Fruit fly (Drosophila melanogaster): ENCODE data around the gene CG14355.
A peak's percentile ranks its signal among the peaks of the same experiment; 100 is the strongest.

CG14355 gene

dm6 chr3R:14125479-14126121, 26.1 kb downstream of the CG14355 start, which contains the start of the genes 140up and Polr2B (continued):
- peak; percentile 89 for TF ChIP-seq oc (tag; optimal IDR thresholded peaks at IDR 0.05)
- peak; percentile 78 for TF ChIP-seq vfl (GFP tag; optimal IDR thresholded peaks at IDR 0.05)
- peak; percentile 67; the same call in 2 of the 3 replicates for TF ChIP-seq CG3726 (GFP tag; IDR thresholded peaks at IDR 0.05)
- peak; percentile 37; the same call in 1 of the 2 replicates for TF ChIP-seq dan (GFP tag; IDR thresholded peaks at IDR 0.05)
- TF ChIP-seq CG6654 (GFP tag; optimal IDR thresholded peaks at IDR 0.05), result peak; percentile 50
- TF ChIP-seq CG11085 (GFP tag; IDR thresholded peaks at IDR 0.05), result peak; percentile 94
- TF ChIP-seq Neu2 (GFP tag; optimal IDR thresholded peaks at IDR 0.05; ENCODE audit: borderline replicate concordance), result no peak
- peak; percentile 92 for TF ChIP-seq Fer2 (tag; optimal IDR thresholded peaks at IDR 0.05)
- no peak for TF ChIP-seq CG7745 (tag; optimal IDR thresholded peaks at IDR 0.05)
- TF ChIP-seq CG9817 (tag; optimal IDR thresholded peaks at IDR 0.05), result peak; percentile 95
- TF ChIP-seq CG7271 (tag; optimal IDR thresholded peaks at IDR 0.05), result peak; percentile 84
- TF ChIP-seq HHEX (GFP tag; optimal IDR thresholded peaks at IDR 0.05), result peak; percentile 92
- peak; percentile 86 for TF ChIP-seq CG31224 (GFP tag; IDR thresholded peaks at IDR 0.05)
- peak; percentile 91 for TF ChIP-seq fd3F (GFP tag; optimal IDR thresholded peaks at IDR 0.05)
- TF ChIP-seq CG17328 (GFP tag; IDR thresholded peaks at IDR 0.05), result peak; percentile 87
- TF ChIP-seq hbn (GFP tag; IDR thresholded peaks at IDR 0.05; ENCODE audit: partially characterized antibody), result no peak
- peak; percentile 74 for TF ChIP-seq CG17912 (GFP tag; optimal IDR thresholded peaks at IDR 0.05)
- peak; percentile 81 for TF ChIP-seq ATbp (GFP tag; optimal IDR thresholded peaks at IDR 0.05)
- TF ChIP-seq Sin3A (optimal IDR thresholded peaks at IDR 0.05), result peak; percentile 29
- no peak for TF ChIP-seq CG15479 (GFP tag; optimal IDR thresholded peaks at IDR 0.05)
- TF ChIP-seq CG30431 (GFP tag; optimal IDR thresholded peaks at IDR 0.05), result peak; percentile 86
- peak; percentile 23 for TF ChIP-seq Dp (GFP tag; optimal IDR thresholded peaks at IDR 0.05)
- peak; percentile 91 for TF ChIP-seq Blimp-1 (GFP tag; optimal IDR thresholded peaks at IDR 0.05)
- TF ChIP-seq CG5245 (GFP tag; optimal IDR thresholded peaks at IDR 0.05), result peak; percentile 83
- peak; percentile 91 for TF ChIP-seq CG18619 (GFP tag; optimal IDR thresholded peaks at IDR 0.05)
- TF ChIP-seq CG6175 (GFP tag; IDR thresholded peaks at IDR 0.05), result peak; percentile 85
- peak; percentile 80 for TF ChIP-seq Poxn (GFP tag; IDR thresholded peaks at IDR 0.05)
- no peak for TF ChIP-seq Kr (GFP tag; optimal IDR thresholded peaks at IDR 0.05)
- TF ChIP-seq tio (GFP tag; optimal IDR thresholded peaks at IDR 0.05), result peak; percentile 91
- TF ChIP-seq dysf (GFP tag; IDR thresholded peaks at IDR 0.05), result peak; percentile 95
- TF ChIP-seq CG9609 (GFP tag; optimal IDR thresholded peaks at IDR 0.05), result peak; percentile 79
- TF ChIP-seq CG17361 (GFP tag; IDR thresholded peaks at IDR 0.05), result peak; percentile 97
- TF ChIP-seq Dbx (GFP tag; IDR thresholded peaks at IDR 0.05), result peak; percentile 97
- TF ChIP-seq tll (GFP tag; optimal IDR thresholded peaks at IDR 0.05), result no peak
- TF ChIP-seq CHES-1-like (GFP tag; optimal IDR thresholded peaks at IDR 0.05), result peak; percentile 76
- peak; percentile 89 for TF ChIP-seq ap (GFP tag; IDR thresholded peaks at IDR 0.05)
- TF ChIP-seq Meics (GFP tag; optimal IDR thresholded peaks at IDR 0.05), result peak; percentile 92
- TF ChIP-seq dimm (GFP tag; IDR thresholded peaks at IDR 0.05), result peak; percentile 31; the same call in 1 of the 2 replicates
- peak; percentile 92 for TF ChIP-seq dmrt11E (tag; optimal IDR thresholded peaks at IDR 0.05)
- peak; percentile 70 for TF ChIP-seq Jarid2 (GFP tag; optimal IDR thresholded peaks at IDR 0.05)
- TF ChIP-seq CTCF (GFP tag; optimal IDR thresholded peaks at IDR 0.05), result peak; percentile 20
- peak; percentile 70 for TF ChIP-seq Nf-YB (GFP tag; optimal IDR thresholded peaks at IDR 0.05)
- TF ChIP-seq bigmax (GFP tag; optimal IDR thresholded peaks at IDR 0.05), result peak; percentile 3
- peak; percentile 66 for TF ChIP-seq CG7928 (GFP tag; optimal IDR thresholded peaks at IDR 0.05)
- TF ChIP-seq scrt (GFP tag; optimal IDR thresholded peaks at IDR 0.05), result peak; percentile 77
- TF ChIP-seq ase (GFP tag; IDR thresholded peaks at IDR 0.05), result peak; percentile 89
- peak; percentile 96 for TF ChIP-seq CG4617 (GFP tag; optimal IDR thresholded peaks at IDR 0.05; ENCODE audit: borderline replicate concordance)
- TF ChIP-seq Optix (GFP tag; IDR thresholded peaks at IDR 0.05), result no peak; the same call in 1 of the 3 replicates
- peak; percentile 19 for TF ChIP-seq TFAM (GFP tag; optimal IDR thresholded peaks at IDR 0.05)
- TF ChIP-seq Bdp1 (GFP tag; optimal IDR thresholded peaks at IDR 0.05), result peak; percentile 78

Data from whole organism, embryonic.